Fruit fly (Drosophila melanogaster) whole organism, adult: ENCODE data around the gene CG7966.

Experiments used
- CG11617 ChIP-seq: fragments of 200-800 bp; sonication (Bioruptor generic); optimal IDR thresholded peaks from 2 replicates; lab custom pipeline; 2017; ENCODE audit warnings: mild to moderate bottlenecking, missing biosample characterization, missing genetic modification reagents, missing genetic modification characterization
- CG14711 ChIP-seq: fragments of 200-800 bp; sonication (Bioruptor generic); optimal IDR thresholded peaks from 2 replicates; lab custom pipeline; 2018; ENCODE audit warnings: missing biosample characterization, mild to moderate bottlenecking, missing genetic modification characterization, moderate library complexity
- CG1620 ChIP-seq: fragments of 200-800 bp; sonication (Bioruptor generic); optimal IDR thresholded peaks from 2 replicates; lab custom pipeline; 2016; ENCODE audit warnings: missing biosample characterization, missing genetic modification characterization
- CG33017 ChIP-seq: fragments of 200-800 bp; sonication (Bioruptor generic); optimal IDR thresholded peaks from 2 replicates; lab custom pipeline; 2018; ENCODE audit warnings: missing biosample characterization, mild to moderate bottlenecking, missing genetic modification characterization, moderate library complexity
- CG5204 ChIP-seq: fragments of 200-800 bp; sonication (Bioruptor generic); optimal IDR thresholded peaks from 2 replicates; lab custom pipeline; 2016; ENCODE audit warnings: missing biosample characterization, missing genetic modification characterization
- CG7101 ChIP-seq: fragments of 200-800 bp; sonication (Bioruptor generic); optimal IDR thresholded peaks from 2 replicates; lab custom pipeline; 2018; ENCODE audit warnings: missing biosample characterization, mild to moderate bottlenecking, missing genetic modification characterization, moderate library complexity
- Crg-1 ChIP-seq: fragments of 200-800 bp; sonication (Bioruptor generic); optimal IDR thresholded peaks from 2 replicates; lab custom pipeline; 2016; ENCODE audit warnings: missing biosample characterization, missing genetic modification characterization
- bab1 ChIP-seq: fragments of 200-800 bp; sonication (Bioruptor generic); optimal IDR thresholded peaks from 3 replicates; lab custom pipeline; 2019; ENCODE audit warnings: missing biosample characterization, mild to moderate bottlenecking, missing genetic modification characterization, moderate library complexity
- cnc ChIP-seq, 2 experiments: fragments of >200 bp; optimal IDR thresholded peaks; 2 replicates each; lab custom pipeline; 2017
- kay ChIP-seq: fragments of 200-800 bp; sonication (Bioruptor generic); peaks from one replicate; lab custom pipeline; 2016; ENCODE audit warnings: missing biosample characterization, missing genetic modification characterization, borderline replicate concordance
- ovo ChIP-seq: fragments of 200-800 bp; sonication (Bioruptor generic); optimal IDR thresholded peaks from 2 replicates; lab custom pipeline; 2016; ENCODE audit warnings: missing biosample characterization, missing genetic modification characterization
- pad ChIP-seq: fragments of 200-800 bp; sonication (Bioruptor generic); optimal IDR thresholded peaks from 3 replicates; lab custom pipeline; 2017; ENCODE audit warnings: missing biosample characterization, missing genetic modification characterization, mild to moderate bottlenecking, moderate library complexity, missing genetic modification reagents

- TF ChIP-seq kay (GFP tag; lab: Kevin White, UChicago) (no peak), CG11617 (GFP tag; lab: Kevin White, UChicago) (no peak), ovo (no peak), cnc (optimal IDR thresholded peaks at IDR 0.05; lab: Kevin White, UChicago) (no peak), CG5204 (GFP tag; lab: Kevin White, UChicago) (no peak), CG7101 (no peak), pad (GFP tag; lab: Kevin White, UChicago) (no peak), CG1620 (GFP tag; lab: Kevin White, UChicago) (no peak), CG33017 (no peak), Crg-1 (GFP tag; lab: Kevin White, UChicago) (no peak), CG14711 (tag; lab: Kevin White, UChicago) (no peak), bab1 (GFP tag; lab: Kevin White, UChicago) (no peak)
These were observed 17.6 kb downstream of the CG7966 start for dm6 chr3R:13033670-13034069.
